Fruit fly (Drosophila melanogaster): ENCODE measurements around the gene CG6026.

Gene CG6026

dm6 chr3R:19079140-19079539, 45.8 kb downstream of the CG6026 start:
- no peak for TF ChIP-seq usp (GFP tag; optimal IDR thresholded peaks at IDR 0.05)
- TF ChIP-seq psq (optimal IDR thresholded peaks at IDR 0.05) = no peak
- TF ChIP-seq EcR (GFP tag; optimal IDR thresholded peaks at IDR 0.05) = no peak
- TF ChIP-seq CG8478 (optimal IDR thresholded peaks at IDR 0.05) = no peak
- no peak for TF ChIP-seq pan (optimal IDR thresholded peaks at IDR 0.05)
- no peak for TF ChIP-seq Dll (optimal IDR thresholded peaks at IDR 0.05)

DNA sequence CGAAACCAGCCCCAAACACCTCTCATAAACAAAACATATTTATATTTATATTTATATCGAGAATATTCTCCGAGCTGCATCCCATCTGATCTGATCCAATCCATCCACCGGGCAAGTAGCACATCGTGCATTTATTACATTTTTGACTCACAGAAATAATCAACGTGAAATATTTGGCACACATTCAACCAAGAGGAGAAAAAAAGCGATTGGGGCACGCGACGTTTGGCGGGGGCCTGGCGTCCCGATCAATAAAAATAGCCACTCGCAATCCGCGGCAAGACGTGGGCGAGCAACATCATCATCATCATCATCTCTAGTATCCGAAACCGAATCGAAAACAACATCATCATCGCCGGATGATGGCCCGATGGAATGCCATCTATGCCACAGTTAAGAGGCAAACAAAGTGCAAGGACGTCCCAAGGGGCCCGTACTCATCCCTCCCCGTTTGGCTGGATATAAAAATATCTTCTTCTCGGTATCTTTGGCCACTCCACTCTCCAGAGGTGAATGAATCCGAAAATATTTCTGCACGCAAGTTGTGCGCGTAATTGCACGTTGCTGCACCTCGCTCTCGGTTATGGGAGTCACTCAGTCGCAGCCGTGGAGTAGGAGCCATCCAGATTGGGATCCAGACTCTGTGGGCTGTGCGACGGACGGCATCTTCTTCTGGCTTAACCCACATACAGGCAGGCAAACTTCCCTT, 47.5 kb downstream of the CG6026 start:
- TF ChIP-seq pan (optimal IDR thresholded peaks at IDR 0.05) (no peak), usp (GFP tag; optimal IDR thresholded peaks at IDR 0.05) (no peak), psq (optimal IDR thresholded peaks at IDR 0.05) (no peak), Dll (optimal IDR thresholded peaks at IDR 0.05) (no peak), CG8478 (optimal IDR thresholded peaks at IDR 0.05) (no peak), EcR (GFP tag; optimal IDR thresholded peaks at IDR 0.05) (peak in 1 of 2 experiments; percentile 59)

DNA sequence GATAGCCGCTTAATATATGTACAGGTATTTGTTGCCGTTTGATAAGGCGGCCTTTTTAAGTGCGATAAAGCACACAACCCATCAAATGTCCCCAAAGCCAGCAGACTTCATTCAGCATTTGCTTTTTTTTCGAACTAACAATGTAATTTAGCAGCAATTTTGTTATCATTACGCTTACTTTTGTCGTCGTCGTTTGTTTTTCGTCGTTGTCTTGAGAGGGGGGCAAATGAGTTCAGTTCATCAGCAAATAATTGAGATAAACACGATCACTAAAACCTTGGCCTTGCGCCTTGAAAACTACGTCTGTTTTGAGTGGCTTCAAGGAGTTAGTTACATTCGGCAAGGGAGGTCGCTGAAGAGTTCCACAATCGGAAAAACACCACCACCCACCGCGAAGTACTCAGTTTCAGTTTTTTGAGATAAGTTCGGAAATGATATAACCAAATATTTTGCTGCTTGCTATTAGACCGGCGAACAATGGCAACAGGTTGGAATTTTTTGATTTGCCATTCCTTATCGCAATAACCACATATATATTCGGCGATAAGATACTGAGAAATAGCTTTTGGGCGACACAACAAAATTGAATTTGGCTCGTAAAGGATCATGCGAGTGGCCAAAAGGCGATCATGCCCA, 55.7 kb downstream of the CG6026 start:
- no peak for TF ChIP-seq psq (optimal IDR thresholded peaks at IDR 0.05)
- TF ChIP-seq usp (GFP tag; optimal IDR thresholded peaks at IDR 0.05) = no peak
- no peak for TF ChIP-seq EcR (GFP tag; optimal IDR thresholded peaks at IDR 0.05)
- TF ChIP-seq pan (optimal IDR thresholded peaks at IDR 0.05) = no peak
- no peak for TF ChIP-seq Dll (optimal IDR thresholded peaks at IDR 0.05)
- TF ChIP-seq CG8478 (optimal IDR thresholded peaks at IDR 0.05) = no peak

DNA sequence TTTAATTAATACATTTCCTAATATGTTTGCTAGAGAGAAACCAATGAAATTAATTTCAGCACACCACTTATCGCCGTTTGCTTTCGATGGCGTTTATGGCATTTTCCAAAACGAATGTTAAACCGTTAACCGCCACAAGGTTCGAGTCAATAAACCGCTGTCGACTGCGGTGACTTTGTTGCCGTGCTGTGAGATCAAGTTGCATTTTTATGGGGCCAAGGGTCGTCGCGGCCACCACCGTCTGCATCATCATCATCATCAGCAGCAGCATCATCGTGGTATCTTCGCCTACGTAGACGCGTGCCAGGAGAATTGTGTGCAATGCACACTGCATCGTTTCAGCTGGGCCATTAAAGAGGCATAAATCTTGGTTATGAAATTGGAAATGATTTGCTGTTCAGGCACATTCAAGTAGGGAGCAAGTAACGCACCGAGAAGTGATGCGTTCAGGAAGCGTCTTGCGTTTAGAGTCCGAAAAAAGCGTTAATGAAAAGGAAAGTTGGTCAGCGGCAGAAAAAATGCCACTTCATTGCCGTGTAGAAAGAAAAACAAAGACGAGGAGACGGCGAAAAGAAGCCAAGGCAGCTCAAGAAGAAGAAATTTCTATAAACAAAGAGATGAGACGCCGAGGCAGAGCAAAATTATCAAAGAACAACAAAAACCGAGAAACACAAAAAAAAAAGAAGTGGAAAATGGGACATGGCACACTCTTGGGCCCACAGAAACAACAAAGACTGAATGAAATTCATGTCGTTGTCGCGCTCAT, 57.8 kb downstream of the CG6026 start:
- TF ChIP-seq CG8478 (optimal IDR thresholded peaks at IDR 0.05) (no peak), Dll (optimal IDR thresholded peaks at IDR 0.05) (no peak), psq (optimal IDR thresholded peaks at IDR 0.05) (no peak), EcR (GFP tag; optimal IDR thresholded peaks at IDR 0.05) (no peak), usp (GFP tag; optimal IDR thresholded peaks at IDR 0.05) (no peak), pan (optimal IDR thresholded peaks at IDR 0.05) (no peak)

DNA sequence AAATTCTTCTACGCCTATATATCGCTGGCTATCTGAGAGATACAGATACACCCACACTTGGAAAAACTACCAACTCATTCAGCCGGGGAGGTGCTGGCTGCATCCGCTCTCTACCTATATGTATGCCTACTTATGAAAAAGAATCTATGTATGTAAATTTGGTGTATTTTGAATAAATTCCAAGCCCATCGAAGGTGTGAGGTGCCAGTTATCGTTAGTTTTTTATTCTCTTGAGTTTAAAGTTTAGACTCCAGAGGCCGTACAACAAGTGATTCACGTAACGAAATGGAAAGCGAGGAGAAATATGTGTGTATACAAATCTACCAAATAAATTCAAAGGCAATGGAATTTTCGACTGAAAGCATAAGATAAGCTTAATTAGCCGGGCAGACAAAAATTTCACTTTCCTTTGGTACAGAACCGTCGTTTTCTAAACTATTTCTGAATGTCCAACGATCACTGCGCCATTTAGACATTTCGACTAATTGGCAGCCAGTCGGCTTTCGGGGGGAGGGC, 58.5 kb downstream of the CG6026 start:
- no peak for TF ChIP-seq CG8478 (optimal IDR thresholded peaks at IDR 0.05)
- no peak for TF ChIP-seq EcR (GFP tag; optimal IDR thresholded peaks at IDR 0.05)
- no peak for TF ChIP-seq psq (optimal IDR thresholded peaks at IDR 0.05)
- no peak for TF ChIP-seq Dll (optimal IDR thresholded peaks at IDR 0.05)
- no peak for TF ChIP-seq usp (GFP tag; optimal IDR thresholded peaks at IDR 0.05)
- no peak for TF ChIP-seq pan (optimal IDR thresholded peaks at IDR 0.05)

- TF ChIP-seq pan (optimal IDR thresholded peaks at IDR 0.05) (no peak), usp (GFP tag; optimal IDR thresholded peaks at IDR 0.05) (no peak), CG8478 (optimal IDR thresholded peaks at IDR 0.05) (no peak), psq (optimal IDR thresholded peaks at IDR 0.05) (no peak), Dll (optimal IDR thresholded peaks at IDR 0.05) (no peak), EcR (GFP tag; optimal IDR thresholded peaks at IDR 0.05) (no peak)
Measured at dm6 chr3R:19092367-19093126, 59.2 kb downstream of the CG6026 start.

- TF ChIP-seq psq (optimal IDR thresholded peaks at IDR 0.05) = no peak
Measured at dm6 chr3R:19093127-19093812, 59.9 kb downstream of the CG6026 start.

DNA sequence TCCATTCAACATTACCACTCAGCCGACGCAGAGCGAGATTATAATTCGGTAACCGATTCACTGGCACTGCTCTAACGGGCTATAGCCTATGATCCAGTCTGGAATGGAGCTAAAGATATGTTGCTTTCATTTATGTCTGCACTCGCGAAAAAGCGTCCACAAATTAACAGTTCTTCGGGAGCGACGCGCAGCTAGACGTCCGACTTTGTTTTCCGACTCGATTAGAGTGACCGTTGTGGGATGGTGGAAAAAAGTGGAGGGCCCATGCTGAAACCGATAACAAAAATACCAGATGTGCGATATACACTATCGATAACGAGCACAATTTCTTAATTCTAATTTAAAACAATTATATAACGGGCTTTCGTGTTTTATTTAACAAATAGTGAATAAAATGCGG, 60.7 kb downstream of the CG6026 start, which contains the start of gene cdi:
Gene cdi (minus strand): TSS at position 232 of the 400 bp plus-strand sequence.
- TF ChIP-seq Dll (optimal IDR thresholded peaks at IDR 0.05) (no peak), EcR (GFP tag; optimal IDR thresholded peaks at IDR 0.05) (no peak), CG8478 (optimal IDR thresholded peaks at IDR 0.05) (no peak), psq (optimal IDR thresholded peaks at IDR 0.05) (no peak), usp (GFP tag; optimal IDR thresholded peaks at IDR 0.05) (no peak), pan (optimal IDR thresholded peaks at IDR 0.05) (no peak)
